Worm (Caenorhabditis elegans) whole organism, L1 larva: ENCODE measurements around the gene F47B8.3.

Experiments used
- aha-1 ChIP-seq: fragments of 150-350 bp; optimal IDR thresholded peaks from 2 replicates; lab custom pipeline; 2014; ENCODE audit warnings: missing biosample characterization, missing genetic modification characterization
- aly-2 ChIP-seq: fragments of 150-350 bp; optimal IDR thresholded peaks from 2 replicates; lab custom pipeline; 2014; ENCODE audit warnings: missing biosample characterization, missing genetic modification characterization
- ama-1 ChIP-seq: fragments of 150-350 bp; optimal IDR thresholded peaks from 2 replicates; lab custom pipeline; 2014
- elt-3 ChIP-seq, 6 experiments: fragments of 150-350 bp in 1 of 6; sonication (generic microtip); optimal IDR thresholded peaks; 2 replicates each; lab custom pipeline; 2017 to 2018; ENCODE audit warnings: missing biosample characterization in 6 of 6, missing genetic modification characterization in 6 of 6, inconsistent platforms in 1 of 6
- fkh-10 ChIP-seq: sonication (generic microtip); optimal IDR thresholded peaks from 2 replicates; lab custom pipeline; 2017; ENCODE audit warnings: missing biosample characterization, missing genetic modification reagents, missing genetic modification characterization
- lin-35 ChIP-seq, 2 experiments: fragments of 150-350 bp; optimal IDR thresholded peaks; 2 replicates each; lab custom pipeline; 2014; ENCODE audit warnings: missing biosample characterization in 2 of 2, missing genetic modification characterization in 2 of 2, missing genetic modification reagents in 2 of 2
- nhr-77 ChIP-seq: fragments of 150-350 bp; optimal IDR thresholded peaks from 2 replicates; lab custom pipeline; 2014; ENCODE audit warnings: missing biosample characterization, missing genetic modification characterization
- snu-23 ChIP-seq: sonication (generic microtip); optimal IDR thresholded peaks from 2 replicates; lab custom pipeline; 2016; ENCODE audit warnings: missing genetic modification characterization, missing compliant biosample characterization

DNA sequence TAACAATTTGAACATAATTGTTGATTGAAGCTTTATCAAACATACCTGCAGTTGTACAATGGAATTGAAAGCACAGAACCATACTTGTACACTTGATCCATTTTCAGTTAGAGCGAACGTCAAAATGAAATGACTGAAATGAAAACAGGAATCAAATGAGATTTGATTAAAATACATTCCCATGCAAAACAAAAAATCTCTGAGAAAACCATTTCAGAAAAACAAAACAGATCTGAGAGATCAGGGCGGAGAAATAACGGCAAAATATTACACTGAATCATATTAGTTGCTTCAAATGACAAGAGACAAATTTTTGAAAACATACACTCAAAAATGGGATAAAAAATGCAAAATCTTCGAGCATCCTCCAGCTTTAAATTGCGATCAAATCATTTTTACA is 43.0 kb downstream of the F47B8.3 start, which contains the start of gene srt-33:
- TF ChIP-seq aha-1 (tag; lab: Kevin White, UChicago) (no peak), nhr-77 (tag; lab: Kevin White, UChicago) (no peak), ama-1 (lab: Kevin White, UChicago) (no peak), snu-23 (GFP tag; lab: Kevin White, UChicago) (no peak), lin-35 (GFP tag; optimal IDR thresholded peaks at IDR 0.05; lab: Kevin White, UChicago) (no peak), aly-2 (tag; lab: Kevin White, UChicago) (no peak), elt-3 (tag; optimal IDR thresholded peaks at IDR 0.05; lab: Kevin White, UChicago) (no peak), fkh-10 (GFP tag; lab: Kevin White, UChicago) (no peak)
